Fruit fly (Drosophila melanogaster): ENCODE results near the gene CG15715.

The CG15715 gene

DNA sequence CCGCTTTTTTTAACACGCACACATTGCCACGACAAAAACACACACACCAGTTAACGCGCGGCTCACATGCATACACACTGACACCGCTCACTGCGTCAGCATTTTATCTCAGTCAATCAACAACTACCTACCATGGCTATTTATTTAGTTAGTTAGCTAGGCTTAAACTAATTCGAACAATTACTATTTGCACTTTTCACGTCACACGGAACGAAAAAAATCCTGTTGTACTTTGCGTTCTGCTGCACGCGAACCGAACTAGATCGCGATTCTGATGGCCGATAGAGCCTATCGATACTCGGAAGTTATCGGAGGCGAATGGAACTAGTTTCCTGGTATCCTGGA, 21.2 kb downstream of the CG15715 start, which contains the start of gene fwe:
Gene fwe, minus strand, starts transcription at position 268 of the 345 bp plus-strand sequence.
- no peak for TF ChIP-seq CG17801 (GFP tag; optimal IDR thresholded peaks at IDR 0.05; ENCODE audit: partially characterized antibody)

DNA sequence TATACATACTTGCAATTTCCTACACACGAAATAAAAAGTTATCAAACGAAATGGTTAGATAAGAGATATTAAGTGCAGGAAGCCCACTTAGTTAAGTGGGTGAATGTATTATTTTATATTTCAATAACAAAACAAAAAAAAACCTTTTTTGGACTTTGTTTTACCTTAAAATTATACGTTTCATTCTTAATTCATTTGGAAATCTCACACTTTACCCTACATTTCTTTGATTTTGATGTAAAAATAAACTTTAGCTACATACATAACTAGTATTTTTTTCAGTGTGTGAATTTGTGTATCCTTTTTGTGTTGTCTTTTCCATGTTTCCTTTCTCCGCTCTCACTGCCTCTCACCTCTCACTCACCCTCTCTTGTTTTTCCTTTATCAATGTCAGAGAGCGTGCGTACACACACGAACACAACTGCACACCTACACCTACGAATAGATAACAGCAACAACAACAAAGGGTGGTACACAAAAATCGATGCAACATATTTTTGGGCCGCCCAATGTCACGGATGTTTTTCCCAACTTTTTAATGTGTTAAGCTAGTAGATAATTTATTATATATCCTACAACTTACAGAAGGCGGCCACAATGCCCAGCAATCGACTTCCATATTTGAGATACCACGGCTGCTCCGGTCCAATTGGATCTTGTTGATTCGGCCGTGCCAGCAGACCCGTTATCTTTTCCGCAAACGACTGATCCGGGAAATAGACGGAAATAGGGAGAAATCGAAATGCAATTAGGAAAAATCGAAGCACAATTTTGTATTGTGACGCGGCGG, 21.7 kb downstream of the CG15715 start:
- peak; percentile 1 for TF ChIP-seq CG17801 (GFP tag; optimal IDR thresholded peaks at IDR 0.05; ENCODE audit: partially characterized antibody)

DNA sequence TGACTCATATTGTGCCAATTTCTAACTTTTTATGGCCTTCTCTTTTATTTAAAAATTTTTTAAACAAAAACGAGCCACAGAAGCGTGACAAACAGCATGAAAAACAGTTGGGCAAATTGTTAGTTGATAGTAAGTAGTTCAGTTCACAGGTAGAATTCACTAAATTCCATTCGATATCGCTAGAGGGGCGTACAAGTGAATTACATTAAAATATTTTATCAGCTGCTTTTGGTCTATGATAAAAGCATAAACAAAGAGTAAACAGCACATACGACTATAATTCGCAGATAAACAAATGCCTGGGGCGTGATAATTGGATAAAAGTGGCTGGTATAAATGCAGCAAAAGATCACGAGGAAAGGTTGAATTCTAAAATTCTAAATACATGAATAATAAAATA, 23.3 kb downstream of the CG15715 start:
- no peak for TF ChIP-seq CG17801 (GFP tag; optimal IDR thresholded peaks at IDR 0.05; ENCODE audit: partially characterized antibody)

DNA sequence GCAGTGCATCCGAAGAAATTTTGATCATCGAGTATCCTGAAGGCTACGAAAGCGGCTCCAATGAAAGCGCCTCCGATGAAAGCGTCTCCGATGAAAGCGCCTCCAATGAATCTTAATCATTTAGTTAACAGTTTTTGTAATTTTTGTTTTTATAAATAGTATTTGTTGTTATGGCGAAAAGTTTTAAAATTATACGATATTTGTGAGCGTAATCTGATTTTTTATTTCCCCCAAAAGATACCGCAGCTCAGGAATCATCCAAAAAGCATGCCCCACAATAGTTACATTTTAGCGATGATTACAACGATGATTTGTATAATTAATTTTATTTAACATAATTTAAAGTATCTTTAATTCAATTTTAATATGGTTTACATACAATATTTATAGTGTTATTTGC, 27.5 kb downstream of the CG15715 start:
- no peak for TF ChIP-seq CG17801 (GFP tag; optimal IDR thresholded peaks at IDR 0.05; ENCODE audit: partially characterized antibody)

DNA sequence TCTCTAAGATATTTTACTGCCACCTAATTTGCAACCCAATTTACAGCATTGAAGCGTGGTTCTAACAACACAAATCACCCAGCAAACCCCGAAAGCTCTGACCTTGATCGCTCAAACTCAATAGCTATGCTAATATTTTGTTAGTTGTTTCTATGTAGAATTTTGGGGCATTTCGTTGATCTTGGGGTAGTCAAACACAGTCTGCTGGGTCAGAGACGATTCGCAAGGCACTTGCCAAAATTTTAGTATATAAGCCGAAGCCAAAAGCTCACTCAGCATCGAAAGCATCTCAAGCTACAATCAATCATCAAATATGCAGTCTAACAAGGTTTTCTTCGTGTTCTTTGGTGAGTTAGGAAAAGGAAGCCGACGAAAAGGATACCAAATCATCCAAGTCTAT, 28.1 kb downstream of the CG15715 start, which contains the start of gene CG13445:
Gene CG13445, plus strand, starts transcription at position 301 of the 400 bp plus-strand sequence.
- no peak for TF ChIP-seq CG17801 (GFP tag; optimal IDR thresholded peaks at IDR 0.05; ENCODE audit: partially characterized antibody)

DNA sequence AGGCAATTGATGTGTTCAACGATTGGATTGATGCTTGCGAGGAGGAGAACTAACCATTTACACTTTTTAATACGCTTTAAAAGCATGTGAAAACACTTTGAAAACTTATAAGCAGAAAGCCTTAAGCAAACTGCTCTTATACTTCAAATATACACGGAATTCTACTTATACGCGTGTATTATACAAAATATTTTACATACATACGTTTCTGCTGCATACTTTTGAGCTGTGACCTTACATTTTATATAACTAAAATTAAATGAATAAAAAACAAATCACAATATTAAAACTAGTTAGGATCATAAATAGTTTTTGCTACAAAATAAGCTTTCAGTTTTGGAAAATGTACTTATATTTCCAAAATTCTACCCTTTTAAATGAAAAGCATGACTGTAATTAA, 28.6 kb downstream of the CG15715 start:
- TF ChIP-seq CG17801 (GFP tag; optimal IDR thresholded peaks at IDR 0.05; ENCODE audit: partially characterized antibody): no peak

DNA sequence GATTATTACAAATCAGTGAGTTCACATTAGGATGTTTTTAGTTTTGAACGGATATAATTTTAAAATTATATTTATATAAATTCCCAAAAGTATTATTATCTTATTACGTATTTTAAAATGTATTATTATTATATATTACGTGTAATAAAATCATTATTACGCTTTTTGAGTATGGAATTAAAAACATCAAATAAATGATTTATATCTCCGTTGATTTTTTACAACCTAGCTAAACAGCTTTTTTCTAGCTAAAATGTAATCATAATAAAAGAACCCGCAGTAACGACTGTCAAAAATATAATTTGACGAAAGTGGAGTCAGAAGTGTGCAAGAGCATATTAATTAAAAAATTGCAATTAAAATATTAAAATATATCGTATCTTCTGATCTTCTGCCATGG, 29.3 kb downstream of the CG15715 start, which contains the start of gene CG6244:
Gene CG6244, plus strand, starts transcription at position 301 of the 400 bp plus-strand sequence.
- no peak for TF ChIP-seq CG17801 (GFP tag; optimal IDR thresholded peaks at IDR 0.05; ENCODE audit: partially characterized antibody)

DNA sequence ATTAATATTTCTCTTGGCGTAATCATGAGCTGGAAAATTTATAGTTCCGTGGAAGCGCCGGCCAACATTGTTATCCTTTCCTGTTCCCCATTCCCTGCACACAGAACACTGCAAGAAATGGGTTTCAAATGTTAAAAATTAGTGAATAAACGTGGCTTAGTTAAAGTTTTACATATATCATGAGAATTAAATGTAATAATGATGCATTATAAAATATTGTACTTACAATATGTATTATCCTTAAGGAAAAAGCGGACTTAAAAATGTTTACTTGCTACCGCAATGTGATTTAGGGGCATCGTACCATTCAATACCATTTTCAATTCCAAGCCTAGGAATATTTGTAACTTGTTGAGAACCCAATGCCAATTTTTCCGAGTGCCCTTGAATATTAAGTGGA, 34.6 kb downstream of the CG15715 start:
- no peak for TF ChIP-seq CG17801 (GFP tag; optimal IDR thresholded peaks at IDR 0.05; ENCODE audit: partially characterized antibody)

DNA sequence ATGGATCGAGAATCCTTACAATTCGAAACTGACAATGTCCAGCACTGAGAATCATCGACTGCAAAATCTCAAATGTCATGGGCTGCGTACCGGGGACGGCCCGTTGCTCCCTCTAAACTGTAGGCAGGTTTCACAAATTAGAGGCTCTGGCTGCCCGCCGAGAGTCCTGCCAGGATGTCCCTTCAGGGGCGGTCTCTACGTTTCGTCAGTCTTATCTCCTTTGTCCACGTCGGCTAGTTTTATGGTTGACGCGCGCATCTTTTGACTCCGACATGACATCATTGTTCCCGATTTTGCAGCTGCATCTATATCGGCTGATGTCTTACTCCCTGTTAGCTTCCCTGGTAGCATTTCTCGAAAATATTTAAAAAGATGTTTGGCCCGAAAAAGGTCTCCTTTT, 35.2 kb downstream of the CG15715 start:
- no peak for TF ChIP-seq CG17801 (GFP tag; optimal IDR thresholded peaks at IDR 0.05; ENCODE audit: partially characterized antibody)

DNA sequence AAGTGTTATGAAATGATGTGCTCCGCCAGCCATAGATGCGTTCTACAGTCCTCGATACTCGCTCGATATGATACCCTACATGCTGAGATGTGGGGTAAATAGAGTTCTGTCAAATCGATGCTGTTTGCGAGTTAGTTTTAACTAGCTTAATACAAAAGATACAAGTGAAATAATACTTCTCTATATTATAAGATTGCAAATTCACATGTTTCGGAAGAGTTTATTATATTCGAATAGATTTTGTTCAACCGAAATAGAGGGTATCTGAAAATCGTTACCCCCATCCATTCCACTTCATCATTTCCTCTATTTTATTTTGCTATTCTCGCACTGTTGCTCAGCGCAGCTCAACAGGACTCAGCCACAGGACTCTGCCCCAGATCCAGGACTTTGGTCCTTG, 43.0 kb downstream of the CG15715 start:
- no peak for TF ChIP-seq CG17801 (GFP tag; optimal IDR thresholded peaks at IDR 0.05; ENCODE audit: partially characterized antibody)

DNA sequence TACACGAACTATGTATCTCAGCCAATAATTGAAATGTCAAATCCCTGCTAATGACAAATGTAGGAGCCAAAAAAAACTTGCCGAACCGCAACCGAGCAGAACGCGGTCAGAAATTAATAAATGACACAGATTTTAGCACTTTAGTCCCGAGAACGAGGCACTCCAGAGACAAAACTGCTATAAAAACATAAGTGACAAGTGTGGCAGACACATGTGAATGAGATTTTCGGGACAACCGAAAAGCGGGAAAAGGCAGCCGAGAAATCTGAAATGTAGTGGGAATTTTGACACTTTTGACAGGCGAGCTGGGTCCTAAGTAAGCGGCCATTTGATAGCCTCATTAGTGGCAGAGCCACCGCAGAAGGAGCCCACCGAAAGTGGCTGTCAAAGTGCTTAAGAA, 46.2 kb downstream of the CG15715 start:
- TF ChIP-seq CG17801 (GFP tag; optimal IDR thresholded peaks at IDR 0.05; ENCODE audit: partially characterized antibody): no peak

DNA sequence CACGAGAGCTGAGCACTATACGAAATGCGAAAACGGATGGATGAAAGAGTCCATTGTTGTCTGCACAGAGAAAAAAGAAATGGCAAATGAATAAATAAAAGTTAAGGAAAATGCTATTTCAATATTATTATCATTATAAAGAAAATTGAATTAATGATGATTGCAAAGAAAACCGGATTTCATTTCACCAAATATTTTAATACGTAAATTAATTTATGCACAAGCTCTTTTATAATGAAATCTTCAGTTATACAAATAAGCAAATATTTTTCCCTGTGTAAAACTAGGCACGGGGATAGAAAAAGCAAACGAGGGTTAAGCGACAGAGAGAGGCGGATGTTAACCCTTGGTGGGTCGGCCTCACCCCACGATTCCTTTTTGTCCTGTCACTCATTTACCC, 49.9 kb downstream of the CG15715 start:
- no peak for TF ChIP-seq CG17801 (GFP tag; optimal IDR thresholded peaks at IDR 0.05; ENCODE audit: partially characterized antibody)

Measured in ovary, adult (tissue).